Worm (Caenorhabditis elegans) whole organism, midembryonic: Measurements from ENCODE around the gene vps-22.

Experiments used
- T22C8.4 ChIP-seq: fragments of 200-800 bp; sonication (Bioruptor generic); IDR thresholded peaks from 2 replicates; pipeline ENCODE4 v1.3.6; 2022; ENCODE audit warnings: missing genetic modification characterization, missing compliant biosample characterization
- cog-1 ChIP-seq: sonication (generic microtip); optimal IDR thresholded peaks from 2 replicates; lab custom pipeline; 2016; ENCODE audit warnings: missing genetic modification characterization, missing compliant biosample characterization
- flt-1 ChIP-seq: fragments of 200-800 bp; sonication (Bioruptor generic); IDR thresholded peaks from 2 replicates; pipeline ENCODE4 v1.3.6; 2022; ENCODE audit warnings: missing genetic modification characterization, missing compliant biosample characterization
- klf-2 ChIP-seq: fragments of 200-800 bp; sonication (Bioruptor generic); conservative IDR thresholded peaks from 2 replicates; pipeline ENCODE4 v1.3.6; 2022; ENCODE audit warnings: missing genetic modification reagents, missing genetic modification characterization, missing compliant biosample characterization
- med-1 ChIP-seq: sonication (generic microtip); optimal IDR thresholded peaks from 2 replicates; lab custom pipeline; 2017; ENCODE audit warnings: missing genetic modification characterization, mild to moderate bottlenecking, missing compliant biosample characterization, antibody characterized with exemption, missing genetic modification reagents; ENCODE audit not compliant: insufficient read depth
- tab-1 ChIP-seq: fragments of 200-800 bp; sonication (Bioruptor generic); IDR thresholded peaks from 2 replicates; pipeline ENCODE4 v1.3.6; 2022; ENCODE audit warnings: missing genetic modification characterization, missing compliant biosample characterization

- TF ChIP-seq tab-1 (GFP tag; lab: Robert Waterston, UW): no peak
- no peak for TF ChIP-seq klf-2 (GFP tag; lab: Robert Waterston, UW)
- TF ChIP-seq T22C8.4: no peak
- no peak for TF ChIP-seq cog-1 (tag; lab: Kevin White, UChicago)
- TF ChIP-seq flt-1 (GFP tag; lab: Robert Waterston, UW): no peak
- TF ChIP-seq med-1 (GFP tag; lab: Kevin White, UChicago): no peak
Measured at ce11 chrIII:4913736-4914135, 48.6 kb downstream of the vps-22 start.
